Fruit fly (Drosophila melanogaster) whole organism, wandering third instar larva: ENCODE results near the gene CG15772.

Experiments used
- Dif ChIP-seq: fragments of 200-275, 200-300 bp; sonication (Bioruptor generic); optimal IDR thresholded peaks from 2 replicates; lab custom pipeline; 2018; ENCODE audit warnings: missing biosample characterization, missing genetic modification characterization; ENCODE audit not compliant: partially characterized antibody
- Hnf4 ChIP-seq: fragments of 200-800 bp; sonication (Bioruptor generic); optimal IDR thresholded peaks from 2 replicates; lab custom pipeline; 2016; ENCODE audit warnings: missing biosample characterization, mild to moderate bottlenecking, missing genetic modification characterization
- Jra ChIP-seq: sonication (Bioruptor generic); optimal IDR thresholded peaks from 2 replicates; lab custom pipeline; 2016; ENCODE audit warnings: missing biosample characterization, missing genetic modification characterization
- Sp1 ChIP-seq: fragments of 200-800 bp; sonication (Bioruptor generic); optimal IDR thresholded peaks from 3 replicates; lab custom pipeline; 2019; ENCODE audit warnings: missing biosample characterization, mild to moderate bottlenecking, missing genetic modification characterization, moderate library complexity
- Vsx2 ChIP-seq: fragments of 200-300, 225-300 bp; sonication (Bioruptor generic); optimal IDR thresholded peaks from 2 replicates; lab custom pipeline; 2018; ENCODE audit warnings: missing biosample characterization, missing genetic modification characterization; ENCODE audit not compliant: partially characterized antibody
- brk ChIP-seq: fragments of 200-800 bp; sonication (Bioruptor generic); optimal IDR thresholded peaks from 2 replicates; lab custom pipeline; 2016; ENCODE audit warnings: missing biosample characterization, mild to moderate bottlenecking, missing genetic modification characterization
- h ChIP-seq: fragments of 200-800 bp; sonication (Bioruptor generic); optimal IDR thresholded peaks from 3 replicates; lab custom pipeline; 2016; ENCODE audit warnings: missing biosample characterization, mild to moderate bottlenecking, missing genetic modification characterization
- pan ChIP-seq: fragments of >200 bp; optimal IDR thresholded peaks from 2 replicates; lab custom pipeline; 2017
- psq ChIP-seq: fragments of 200-800 bp; sonication (Bioruptor generic); optimal IDR thresholded peaks from 3 replicates; lab custom pipeline; 2017; ENCODE audit warnings: missing biosample characterization, mild to moderate bottlenecking, missing genetic modification characterization, moderate library complexity
- woc ChIP-seq: sonication (Bioruptor generic); optimal IDR thresholded peaks from 2 replicates; lab custom pipeline; 2016; ENCODE audit warnings: missing biosample characterization, mild to moderate bottlenecking, missing genetic modification characterization

DNA sequence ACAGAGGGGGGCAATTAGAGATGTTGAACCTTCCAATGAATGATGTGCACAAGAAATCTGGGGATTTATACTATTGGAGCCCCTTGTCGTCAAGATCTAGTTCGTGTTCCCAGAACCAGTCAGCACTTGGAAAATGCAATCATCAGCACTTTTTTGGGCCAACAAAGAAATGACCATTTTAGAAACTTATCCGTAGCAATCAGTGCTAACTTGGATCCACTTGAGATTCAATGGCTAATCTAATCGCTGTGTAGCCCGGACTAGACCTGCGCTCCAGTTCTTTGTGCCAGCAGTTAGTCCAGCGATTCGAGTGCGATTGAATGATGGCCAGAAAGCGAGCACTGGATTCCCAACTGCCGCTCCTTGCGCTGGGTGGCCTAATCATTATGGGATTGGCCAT, 19.6 kb upstream of the CG15772 start, which contains the start of gene CG15773:
- TF ChIP-seq woc: no peak
- TF ChIP-seq Hnf4 (GFP tag; lab: Kevin White, UChicago): no peak
- no peak for TF ChIP-seq h (GFP tag; lab: Kevin White, UChicago)
- TF ChIP-seq psq (GFP tag; lab: Kevin White, UChicago): no peak
- TF ChIP-seq brk (GFP tag; lab: Kevin White, UChicago): no peak
- no peak for TF ChIP-seq Vsx2 (GFP tag; lab: Kevin White, UChicago)
- no peak for TF ChIP-seq Jra (GFP tag; lab: Kevin White, UChicago)
- TF ChIP-seq Dif (GFP tag; lab: Kevin White, UChicago): no peak
- no peak for TF ChIP-seq pan
- no peak for TF ChIP-seq Sp1 (GFP tag; lab: Kevin White, UChicago)
